Fruit fly (Drosophila melanogaster) whole organism, embryonic: ENCODE measurements around the gene CG11263.

ENCODE experiments used
- CG18764 ChIP-seq: fragments of 200-800 bp; sonication (Bioruptor generic); optimal IDR thresholded peaks from 3 replicates; lab custom pipeline; 2016; ENCODE audit warnings: missing biosample characterization, missing genetic modification characterization
- CG3281 ChIP-seq: fragments of 200-800 bp; sonication (Bioruptor generic); optimal IDR thresholded peaks from 3 replicates; lab custom pipeline; 2017; ENCODE audit warnings: missing biosample characterization, mild to moderate bottlenecking, missing genetic modification characterization

- TF ChIP-seq CG3281 = no peak
- TF ChIP-seq CG18764 (GFP tag; lab: Kevin White, UChicago) = peak; percentile 24
Measured at dm6 chr3L:13036706-13037457, 30.3 kb downstream of the CG11263 start, which contains the start of gene Srrm1.
